Fruit fly (Drosophila melanogaster): ENCODE measurements around the gene Syp.
A peak's percentile ranks its signal among the peaks of the same experiment; 100 is the strongest.

Syp gene

dm6 chr3R:20829416-20830131 lies 73.0 kb downstream of the Syp start (continued):
- no peak for TF ChIP-seq esn (GFP tag; optimal IDR thresholded peaks at IDR 0.05)
- TF ChIP-seq eg (GFP tag; IDR thresholded peaks at IDR 0.05), result peak; percentile 38; the same call in 1 of the 3 replicates
- TF ChIP-seq svp (GFP tag), result peak; percentile 73
- TF ChIP-seq Eip93F (GFP tag; optimal IDR thresholded peaks at IDR 0.05), result no peak

dm6 chr3R:20830153-20830695 lies 73.7 kb downstream of the Syp start, which contains the start of gene Adss:
Adss (minus strand) TSS chr3R:20830580.
- TF ChIP-seq CG15336 (GFP tag; IDR thresholded peaks at IDR 0.05) (no peak), Sox14 (GFP tag; optimal IDR thresholded peaks at IDR 0.05) (peak; percentile 34), CG1621 (tag; optimal IDR thresholded peaks at IDR 0.05) (peak; percentile 51), topi (GFP tag; optimal IDR thresholded peaks at IDR 0.05) (no peak), CG8632 (GFP tag; optimal IDR thresholded peaks at IDR 0.05) (no peak), CG3032 (tag; optimal IDR thresholded peaks at IDR 0.05) (no peak), dsx (GFP tag; optimal IDR thresholded peaks at IDR 0.05; ENCODE audit: poor library complexity, severe bottlenecking) (no peak), CG6163 (GFP tag; IDR thresholded peaks at IDR 0.05) (peak; percentile 24; the same call in 1 of the 3 replicates), Hr4 (GFP tag; optimal IDR thresholded peaks at IDR 0.05) (no peak), eg (GFP tag; IDR thresholded peaks at IDR 0.05) (peak; percentile 45; the same call in 1 of the 3 replicates), Met (GFP tag; optimal IDR thresholded peaks at IDR 0.05) (peak; percentile 7), net (GFP tag; optimal IDR thresholded peaks at IDR 0.05) (no peak), CG8119 (GFP tag; IDR thresholded peaks at IDR 0.05) (no peak), CG6854 (GFP tag; optimal IDR thresholded peaks at IDR 0.05) (peak; percentile 46), CG6792 (GFP tag; optimal IDR thresholded peaks at IDR 0.05) (no peak), lz (GFP tag; optimal IDR thresholded peaks at IDR 0.05) (no peak), CG11902 (GFP tag; optimal IDR thresholded peaks at IDR 0.05) (no peak), Blimp-1 (GFP tag; optimal IDR thresholded peaks at IDR 0.05) (no peak), Hr39 (GFP tag; optimal IDR thresholded peaks at IDR 0.05) (no peak), CG3919 (GFP tag; optimal IDR thresholded peaks at IDR 0.05) (peak; percentile 19), CG6276 (GFP tag; optimal IDR thresholded peaks at IDR 0.05) (peak; percentile 9), CG34406 (GFP tag; optimal IDR thresholded peaks at IDR 0.05) (no peak), CG8319 (GFP tag; optimal IDR thresholded peaks at IDR 0.05) (no peak), esn (GFP tag; optimal IDR thresholded peaks at IDR 0.05) (peak; percentile 0), CG6808 (GFP tag; optimal IDR thresholded peaks at IDR 0.05) (no peak), Eip78C (GFP tag) (peak; percentile 69), Gug (GFP tag; IDR thresholded peaks at IDR 0.05) (no peak), fkh (GFP tag; optimal IDR thresholded peaks at IDR 0.05) (peak; percentile 92), fd59A (GFP tag; optimal IDR thresholded peaks at IDR 0.05) (no peak), Lpt (GFP tag; optimal IDR thresholded peaks at IDR 0.05) (no peak), Ets21C (GFP tag; optimal IDR thresholded peaks at IDR 0.05) (no peak), CG9139 (GFP tag; optimal IDR thresholded peaks at IDR 0.05) (no peak)

- TF ChIP-seq CG6854 (GFP tag; optimal IDR thresholded peaks at IDR 0.05), result no peak
- no peak for TF ChIP-seq CG31627 (GFP tag; optimal IDR thresholded peaks at IDR 0.05)
- TF ChIP-seq CG11294 (GFP tag; IDR thresholded peaks at IDR 0.05), result no peak
- no peak for TF ChIP-seq cyc (GFP tag; optimal IDR thresholded peaks at IDR 0.05)
- TF ChIP-seq ss (GFP tag; optimal IDR thresholded peaks at IDR 0.05), result no peak
- no peak for TF ChIP-seq acj6 (GFP tag; optimal IDR thresholded peaks at IDR 0.05)
- no peak for TF ChIP-seq Eip78C (GFP tag)
- no peak for TF ChIP-seq Eip93F (GFP tag; optimal IDR thresholded peaks at IDR 0.05)
- no peak for TF ChIP-seq Ets21C (GFP tag; optimal IDR thresholded peaks at IDR 0.05)
- no peak for TF ChIP-seq Hr38 (GFP tag; optimal IDR thresholded peaks at IDR 0.05)
- no peak for TF ChIP-seq CG11902 (GFP tag; optimal IDR thresholded peaks at IDR 0.05)
- TF ChIP-seq CG3032 (tag; optimal IDR thresholded peaks at IDR 0.05), result no peak
- no peak for TF ChIP-seq Lpt (GFP tag; optimal IDR thresholded peaks at IDR 0.05)
- TF ChIP-seq CG6276 (GFP tag; optimal IDR thresholded peaks at IDR 0.05), result no peak
- no peak for TF ChIP-seq CG8319 (GFP tag; optimal IDR thresholded peaks at IDR 0.05)
- no peak for TF ChIP-seq CG34406 (GFP tag; optimal IDR thresholded peaks at IDR 0.05)
Observed at dm6 chr3R:20830963-20831362, 74.4 kb downstream of the Syp start, which contains the start of gene CG31223. CG31223 (plus strand) TSS chr3R:20831127.
